Fruit fly (Drosophila melanogaster): ENCODE results near the gene Uros1.
A peak's percentile ranks its signal among the peaks of the same experiment; 100 is the strongest.

Uros1 gene

DNA sequence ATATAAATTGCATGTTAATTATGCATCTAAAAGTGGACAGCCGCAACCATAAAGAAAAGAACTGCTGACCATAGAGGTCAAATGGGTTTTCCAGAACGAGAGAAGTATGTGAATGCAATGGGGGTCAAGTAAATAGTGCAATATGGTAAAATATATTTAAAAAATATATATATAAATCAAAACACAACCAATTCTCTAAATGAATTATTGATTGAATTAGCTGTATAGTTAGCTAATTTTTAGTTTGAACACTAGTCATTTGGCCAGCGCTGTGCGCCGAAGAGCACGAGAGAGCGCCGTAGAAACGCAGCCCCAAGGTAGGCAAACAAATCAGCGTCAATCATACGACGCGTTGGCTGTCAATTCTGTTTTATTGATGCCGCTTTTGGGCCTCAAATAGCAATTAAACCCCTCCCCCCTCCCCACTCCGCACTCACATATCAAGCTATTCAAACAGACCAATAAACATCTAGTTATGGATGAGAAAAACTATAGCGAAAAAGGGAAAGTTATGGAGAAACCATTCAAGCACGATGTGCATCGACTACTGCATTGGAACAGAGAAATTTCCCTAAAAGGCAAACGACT, 21.0 kb downstream of the Uros1 start (continued):
- TF ChIP-seq CG6813 (GFP tag; optimal IDR thresholded peaks at IDR 0.05): peak; percentile 77
- TF ChIP-seq CG6689 (GFP tag; IDR thresholded peaks at IDR 0.05): peak; percentile 88
- peak; percentile 68 for TF ChIP-seq Abd-B (GFP tag; optimal IDR thresholded peaks at IDR 0.05)
- peak; percentile 87 for TF ChIP-seq B-H1 (GFP tag; IDR thresholded peaks at IDR 0.05)
- peak; percentile 56 for TF ChIP-seq CG6765 (GFP tag; optimal IDR thresholded peaks at IDR 0.05)
- TF ChIP-seq sd (tag; optimal IDR thresholded peaks at IDR 0.05): peak; percentile 66
- TF ChIP-seq Drgx (GFP tag; IDR thresholded peaks at IDR 0.05): peak; percentile 81
- peak in 1 of 2 experiments; percentile 91 for TF ChIP-seq bsh (GFP tag; optimal IDR thresholded peaks at IDR 0.05)
- peak; percentile 86 for TF ChIP-seq CG17361 (GFP tag; IDR thresholded peaks at IDR 0.05)
- no peak for TF ChIP-seq ems (GFP tag; optimal IDR thresholded peaks at IDR 0.05)
- peak; percentile 80 for TF ChIP-seq salm (tag; optimal IDR thresholded peaks at IDR 0.05)
- TF ChIP-seq Ets65A (GFP tag): no peak
- TF ChIP-seq CG9609 (GFP tag; optimal IDR thresholded peaks at IDR 0.05): no peak
- no peak for TF ChIP-seq h (optimal IDR thresholded peaks at IDR 0.05)
- peak; percentile 86 for TF ChIP-seq Dbx (GFP tag; IDR thresholded peaks at IDR 0.05)
- TF ChIP-seq nerfin-1 (tag; optimal IDR thresholded peaks at IDR 0.05): peak; percentile 63
- peak; percentile 88 for TF ChIP-seq CG2678 (tag; optimal IDR thresholded peaks at IDR 0.05)
- TF ChIP-seq fru (optimal IDR thresholded peaks at IDR 0.05): no peak
- no peak for TF ChIP-seq CG17912 (GFP tag; optimal IDR thresholded peaks at IDR 0.05)
- TF ChIP-seq CG17568 (GFP tag; optimal IDR thresholded peaks at IDR 0.05): peak; percentile 78
- peak; percentile 89 for TF ChIP-seq Atf6 (GFP tag; IDR thresholded peaks at IDR 0.05)
- peak; percentile 88 for TF ChIP-seq unpg (GFP tag; optimal IDR thresholded peaks at IDR 0.05)
- peak; percentile 75 for TF ChIP-seq HmgZ (tag; optimal IDR thresholded peaks at IDR 0.05)
- peak; percentile 67 for TF ChIP-seq CG6683 (GFP tag; optimal IDR thresholded peaks at IDR 0.05)
- peak; percentile 69 for TF ChIP-seq org-1 (GFP tag; optimal IDR thresholded peaks at IDR 0.05)
- peak; percentile 75; the same call in 2 of the 3 replicates for TF ChIP-seq CG6175 (GFP tag; IDR thresholded peaks at IDR 0.05)
- TF ChIP-seq ci (GFP tag; IDR thresholded peaks at IDR 0.05): peak; percentile 94
- TF ChIP-seq lov (optimal IDR thresholded peaks at IDR 0.05): no peak
- peak; percentile 49; the same call in 1 of the 3 replicates for TF ChIP-seq lov (GFP tag; IDR thresholded peaks at IDR 0.05)
- peak; percentile 81 for TF ChIP-seq Fer3 (tag; optimal IDR thresholded peaks at IDR 0.05)
- peak; percentile 83 for TF ChIP-seq ATbp (GFP tag; optimal IDR thresholded peaks at IDR 0.05)
- TF ChIP-seq MTF-1 (GFP tag; optimal IDR thresholded peaks at IDR 0.05; ENCODE audit: borderline replicate concordance): peak; percentile 59
- TF ChIP-seq gt (GFP tag; IDR thresholded peaks at IDR 0.05): peak; percentile 52; the same call in 1 of the 2 replicates
- TF ChIP-seq hb (GFP tag; IDR thresholded peaks at IDR 0.05; ENCODE audit: partially characterized antibody): no peak
- peak; percentile 69 for TF ChIP-seq trem (tag; optimal IDR thresholded peaks at IDR 0.05)
- peak; percentile 52 for TF ChIP-seq CG12942 (GFP tag; optimal IDR thresholded peaks at IDR 0.05)
- peak; percentile 28 for TF ChIP-seq CG34376 (GFP tag; optimal IDR thresholded peaks at IDR 0.05)
- TF ChIP-seq PHDP (tag; optimal IDR thresholded peaks at IDR 0.05): peak; percentile 88
- TF ChIP-seq CG31365 (tag; optimal IDR thresholded peaks at IDR 0.05): peak; percentile 35
- TF ChIP-seq vfl (GFP tag; optimal IDR thresholded peaks at IDR 0.05): no peak
- peak in 1 of 2 experiments; percentile 79 for TF ChIP-seq Eip74EF (GFP tag; optimal IDR thresholded peaks at IDR 0.05)
- TF ChIP-seq CG5180 (GFP tag; optimal IDR thresholded peaks at IDR 0.05): peak; percentile 51
- peak; percentile 83 for TF ChIP-seq H2.0 (GFP tag; IDR thresholded peaks at IDR 0.05)
- TF ChIP-seq CG10565 (GFP tag; optimal IDR thresholded peaks at IDR 0.05): no peak
- no peak for TF ChIP-seq corto (GFP tag; optimal IDR thresholded peaks at IDR 0.05)
- peak; percentile 7 for TF ChIP-seq CTCF (GFP tag; optimal IDR thresholded peaks at IDR 0.05)
- peak; percentile 71 for TF ChIP-seq E2f2 (GFP tag; IDR thresholded peaks at IDR 0.05)
- peak; percentile 68 for TF ChIP-seq toy (GFP tag; IDR thresholded peaks at IDR 0.05)
- no peak for TF ChIP-seq zen2 (GFP tag; IDR thresholded peaks at IDR 0.05; ENCODE audit: partially characterized antibody)
- peak; percentile 68 for TF ChIP-seq NFAT (GFP tag; IDR thresholded peaks at IDR 0.05)
- peak; percentile 56 for TF ChIP-seq CG11723 (GFP tag; optimal IDR thresholded peaks at IDR 0.05)

Measured in whole organism, embryonic.